Worm (Caenorhabditis elegans): ENCODE measurements around the gene ZC15.3.
A peak's percentile ranks its signal among the peaks of the same experiment; 100 is the strongest.

DNA sequence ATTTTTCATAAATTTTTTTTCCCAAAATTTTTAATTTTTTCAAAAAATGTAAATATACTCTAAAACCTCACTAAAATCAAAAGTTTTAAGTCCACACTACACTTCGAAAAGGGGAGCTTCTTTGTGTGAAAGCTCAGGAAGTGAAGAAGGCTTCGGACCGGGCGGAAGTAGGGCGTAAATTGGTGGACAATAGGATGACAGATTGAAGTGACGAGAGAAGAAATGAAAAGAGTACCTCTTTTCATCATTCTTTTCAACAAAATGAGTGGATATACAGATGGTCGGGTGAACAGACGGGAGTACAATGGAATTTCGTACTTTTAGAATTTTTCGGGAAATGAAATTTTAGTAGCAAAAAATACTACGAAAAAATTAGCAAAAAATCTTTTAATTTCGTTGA lies 35.5 kb downstream of the ZC15.3 start:
- TF ChIP-seq nhr-237 (tag; optimal IDR thresholded peaks at IDR 0.05) (no peak), skn-1 (tag; optimal IDR thresholded peaks at IDR 0.05) (no peak), ztf-11 (tag; optimal IDR thresholded peaks at IDR 0.05) (no peak), ceh-88 (GFP tag; IDR thresholded peaks at IDR 0.05) (no peak), fkh-10 (GFP tag; optimal IDR thresholded peaks at IDR 0.05) (peak; percentile 44), zip-4 (GFP tag; optimal IDR thresholded peaks at IDR 0.05) (no peak), Y116A8C.19 (tag; optimal IDR thresholded peaks at IDR 0.05; ENCODE audit: borderline replicate concordance) (no peak)

All from whole organism, L1 larva.